Fruit fly (Drosophila melanogaster): ENCODE results near the gene Vps39.

dm6 chr3R:18280133-18280532, 5.9 kb upstream of the Vps39 start:
- TF ChIP-seq Myc (optimal IDR thresholded peaks at IDR 0.05) = no peak
- TF ChIP-seq Sin3A (optimal IDR thresholded peaks at IDR 0.05) = no peak
- TF ChIP-seq h (optimal IDR thresholded peaks at IDR 0.05) = no peak
- no peak for TF ChIP-seq psq (optimal IDR thresholded peaks at IDR 0.05)
- TF ChIP-seq insv (optimal IDR thresholded peaks at IDR 0.05) = no peak
- no peak for TF ChIP-seq ttk (optimal IDR thresholded peaks at IDR 0.05)

All from Kc167 (cell line).